Fruit fly (Drosophila melanogaster): ENCODE data around the gene CLIP-190.
A peak's percentile ranks its signal among the peaks of the same experiment; 100 is the strongest.

The CLIP-190 gene

DNA sequence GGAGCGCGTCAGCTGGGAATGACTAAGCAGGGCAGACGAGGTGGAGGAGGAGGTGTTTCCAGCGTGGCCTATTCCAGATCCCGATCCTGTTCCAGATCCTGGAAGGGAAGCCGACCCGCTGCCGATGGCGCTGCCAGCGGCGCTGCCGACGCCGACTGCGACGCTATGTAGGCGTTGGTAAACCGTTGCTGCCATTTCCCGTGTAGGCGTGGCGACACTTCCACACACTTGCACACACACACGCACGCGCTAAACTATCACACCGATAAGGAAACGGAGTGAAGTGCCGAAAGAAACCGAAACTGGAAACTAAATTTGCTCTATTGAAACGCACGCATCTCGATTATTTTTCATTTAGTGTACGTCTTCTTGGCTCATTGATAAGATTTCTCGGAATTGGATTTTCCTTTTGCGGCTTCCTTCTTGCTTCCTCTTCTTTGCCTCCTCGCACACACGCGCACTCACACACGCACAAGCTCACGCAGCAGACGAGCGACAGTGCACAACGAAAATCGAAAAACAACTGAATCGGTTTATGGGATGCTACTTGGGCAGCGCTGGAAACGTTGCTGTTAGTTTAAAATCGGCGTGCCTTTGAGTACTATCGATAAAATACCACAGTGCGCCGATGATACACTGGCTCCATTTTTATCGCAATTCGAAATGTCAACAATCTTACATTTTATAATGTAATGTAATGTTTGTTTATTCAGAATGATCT lies 752 bp upstream of the CLIP-190 start, which contains the start of gene Lrch (continued):
- TF ChIP-seq Dip2 (GFP tag; IDR thresholded peaks at IDR 0.05) (no peak), btn (GFP tag; optimal IDR thresholded peaks at IDR 0.05) (no peak), dmrt11E (tag; optimal IDR thresholded peaks at IDR 0.05) (no peak), Eip74EF (GFP tag; optimal IDR thresholded peaks at IDR 0.05) (peak in 1 of 2 experiments; percentile 53), nerfin-2 (GFP tag; IDR thresholded peaks at IDR 0.05; ENCODE audit: partially characterized antibody) (peak; percentile 75), CG6791 (GFP tag; IDR thresholded peaks at IDR 0.05; ENCODE audit: partially characterized antibody) (peak; percentile 88), Nf-YC (tag; optimal IDR thresholded peaks at IDR 0.05) (peak; percentile 59), CG10979 (tag; optimal IDR thresholded peaks at IDR 0.05) (peak; percentile 22), Atf-2 (GFP tag; optimal IDR thresholded peaks at IDR 0.05) (no peak), Nf-YA (GFP tag; IDR thresholded peaks at IDR 0.05) (no peak), prd (optimal IDR thresholded peaks at IDR 0.05) (no peak), prd (GFP tag; IDR thresholded peaks at IDR 0.05) (peak; percentile 30; the same call in 1 of the 3 replicates), CG10959 (GFP tag; IDR thresholded peaks at IDR 0.05) (no peak), MTF-1 (GFP tag; optimal IDR thresholded peaks at IDR 0.05; ENCODE audit: borderline replicate concordance) (peak; percentile 55), ssp (GFP tag; IDR thresholded peaks at IDR 0.05) (no peak), Rfx (GFP tag; IDR thresholded peaks at IDR 0.05) (peak; percentile 49), scrt (GFP tag; optimal IDR thresholded peaks at IDR 0.05) (peak; percentile 55), Nf-YB (GFP tag; optimal IDR thresholded peaks at IDR 0.05) (no peak), CG6683 (GFP tag; optimal IDR thresholded peaks at IDR 0.05) (peak; percentile 31), CG14441 (GFP tag; IDR thresholded peaks at IDR 0.05) (0 out of 2 replicates have a peak, but pooled peaks have one; percentile 17), trh (GFP tag; optimal IDR thresholded peaks at IDR 0.05) (no peak), Lpt (GFP tag; optimal IDR thresholded peaks at IDR 0.05) (no peak), CG11398 (GFP tag; optimal IDR thresholded peaks at IDR 0.05) (peak; percentile 24), CG33557 (GFP tag; optimal IDR thresholded peaks at IDR 0.05) (peak; percentile 47), oc (tag; optimal IDR thresholded peaks at IDR 0.05) (peak; percentile 24), CG12769 (tag; optimal IDR thresholded peaks at IDR 0.05) (peak; percentile 45), peb (GFP tag; IDR thresholded peaks at IDR 0.05) (no peak), CG9437 (GFP tag; optimal IDR thresholded peaks at IDR 0.05) (peak; percentile 6), ems (GFP tag; optimal IDR thresholded peaks at IDR 0.05) (no peak), pzg (GFP tag; optimal IDR thresholded peaks at IDR 0.05) (peak; percentile 50), sima (GFP tag; optimal IDR thresholded peaks at IDR 0.05) (no peak), CG13287 (GFP tag; IDR thresholded peaks at IDR 0.05; ENCODE audit: partially characterized antibody) (peak; percentile 80), hkb (optimal IDR thresholded peaks at IDR 0.05) (no peak), hkb (GFP tag; IDR thresholded peaks at IDR 0.05) (peak; percentile 31; the same call in 1 of the 2 replicates), CG12071 (GFP tag; optimal IDR thresholded peaks at IDR 0.05) (peak; percentile 45), usp (GFP tag; optimal IDR thresholded peaks at IDR 0.05) (no peak), dpn (GFP tag; optimal IDR thresholded peaks at IDR 0.05) (peak; percentile 10 to 27), cad (GFP tag; optimal IDR thresholded peaks at IDR 0.05) (no peak), Dbx (GFP tag; IDR thresholded peaks at IDR 0.05) (peak; percentile 41; the same call in 1 of the 3 replicates), H15 (GFP tag; IDR thresholded peaks at IDR 0.05) (0 out of 3 replicates have a peak, but pooled peaks have one; percentile 42), CG30020 (tag; optimal IDR thresholded peaks at IDR 0.05) (no peak), CG18599 (GFP tag; optimal IDR thresholded peaks at IDR 0.05) (peak; percentile 2), Atf6 (GFP tag; IDR thresholded peaks at IDR 0.05) (peak; percentile 21; the same call in 1 of the 2 replicates), CG16815 (GFP tag; optimal IDR thresholded peaks at IDR 0.05) (no peak), grn (GFP tag; optimal IDR thresholded peaks at IDR 0.05) (peak; percentile 57), tll (GFP tag; optimal IDR thresholded peaks at IDR 0.05) (peak in 1 of 2 experiments; percentile 21), Fer1 (GFP tag; optimal IDR thresholded peaks at IDR 0.05) (peak; percentile 65), CG5245 (GFP tag; optimal IDR thresholded peaks at IDR 0.05) (peak; percentile 22), da (GFP tag; optimal IDR thresholded peaks at IDR 0.05) (no peak)
